Fruit fly (Drosophila melanogaster): ENCODE data around the gene repo.
A peak's percentile ranks its signal among the peaks of the same experiment; 100 is the strongest.

repo gene

dm6 chr3R:18223434-18223833, 12.6 kb upstream of the repo start, which contains the start of the genes mTerf5 and Non3 (continued):
- no peak for TF ChIP-seq CG15073 (GFP tag; optimal IDR thresholded peaks at IDR 0.05)
- TF ChIP-seq CG11456 (GFP tag; IDR thresholded peaks at IDR 0.05) = peak; percentile 38; the same call in 1 of the 3 replicates
- peak; percentile 73 for TF ChIP-seq gcm (GFP tag; optimal IDR thresholded peaks at IDR 0.05)
- TF ChIP-seq h (optimal IDR thresholded peaks at IDR 0.05) = no peak
- peak; percentile 83 for TF ChIP-seq CG13775 (GFP tag; optimal IDR thresholded peaks at IDR 0.05)
- TF ChIP-seq lilli (GFP tag; optimal IDR thresholded peaks at IDR 0.05) = peak; percentile 61
- peak; percentile 37; the same call in 1 of the 2 replicates for TF ChIP-seq lmd (GFP tag; IDR thresholded peaks at IDR 0.05)
- no peak for TF ChIP-seq hth (optimal IDR thresholded peaks at IDR 0.05)
- no peak for TF ChIP-seq tx (GFP tag; optimal IDR thresholded peaks at IDR 0.05)
- no peak for TF ChIP-seq kni (GFP tag; optimal IDR thresholded peaks at IDR 0.05)
- TF ChIP-seq CG14050 (GFP tag; IDR thresholded peaks at IDR 0.05) = no peak
- TF ChIP-seq CG3163 (GFP tag; optimal IDR thresholded peaks at IDR 0.05) = no peak
- TF ChIP-seq lab (GFP tag; optimal IDR thresholded peaks at IDR 0.05) = peak; percentile 64
- TF ChIP-seq dimm (GFP tag; IDR thresholded peaks at IDR 0.05) = no peak
- TF ChIP-seq tna (GFP tag; IDR thresholded peaks at IDR 0.05; ENCODE audit: partially characterized antibody) = peak; percentile 52; the same call in 1 of the 2 replicates
- TF ChIP-seq Nf-YA (GFP tag; IDR thresholded peaks at IDR 0.05) = no peak
- no peak for TF ChIP-seq rib (GFP tag; IDR thresholded peaks at IDR 0.05)
- TF ChIP-seq CG9817 (tag; optimal IDR thresholded peaks at IDR 0.05) = peak; percentile 68
- TF ChIP-seq lov (optimal IDR thresholded peaks at IDR 0.05) = no peak
- TF ChIP-seq lov (GFP tag; IDR thresholded peaks at IDR 0.05) = no peak
- TF ChIP-seq peb (GFP tag; IDR thresholded peaks at IDR 0.05) = peak; percentile 17; the same call in 1 of the 2 replicates
- TF ChIP-seq en (GFP tag; optimal IDR thresholded peaks at IDR 0.05) = no peak
- no peak for TF ChIP-seq CG2889 (GFP tag; IDR thresholded peaks at IDR 0.05)
- TF ChIP-seq CG7271 (tag; optimal IDR thresholded peaks at IDR 0.05) = peak; percentile 44
- TF ChIP-seq CG9876 (GFP tag; optimal IDR thresholded peaks at IDR 0.05) = no peak
- TF ChIP-seq Six4 (GFP tag; optimal IDR thresholded peaks at IDR 0.05) = peak; percentile 51
- TF ChIP-seq CG15269 (tag; optimal IDR thresholded peaks at IDR 0.05) = peak; percentile 63
- TF ChIP-seq ind (GFP tag; optimal IDR thresholded peaks at IDR 0.05) = peak; percentile 68
- TF ChIP-seq Tbp (GFP tag; optimal IDR thresholded peaks at IDR 0.05) = no peak
- TF ChIP-seq Gug (GFP tag; IDR thresholded peaks at IDR 0.05) = peak; percentile 56; the same call in 2 of the 4 replicates
- peak; percentile 85 for TF ChIP-seq Sry-δ (GFP tag; optimal IDR thresholded peaks at IDR 0.05)
- TF ChIP-seq Dad (GFP tag; optimal IDR thresholded peaks at IDR 0.05) = no peak
- TF ChIP-seq Ssrp (tag; optimal IDR thresholded peaks at IDR 0.05) = peak; percentile 33
- no peak for TF ChIP-seq CG5245 (GFP tag; optimal IDR thresholded peaks at IDR 0.05)
- peak; percentile 92 for TF ChIP-seq knrl (GFP tag; IDR thresholded peaks at IDR 0.05; ENCODE audit: partially characterized antibody)
- peak; percentile 62 for TF ChIP-seq CG10979 (tag; optimal IDR thresholded peaks at IDR 0.05)
- peak; percentile 63 for TF ChIP-seq CG7839 (tag; optimal IDR thresholded peaks at IDR 0.05)
- peak; percentile 61 for TF ChIP-seq CG32767 (GFP tag; IDR thresholded peaks at IDR 0.05)
- TF ChIP-seq danr (GFP tag; IDR thresholded peaks at IDR 0.05) = no peak
- TF ChIP-seq Meics (GFP tag; optimal IDR thresholded peaks at IDR 0.05) = peak; percentile 65
- TF ChIP-seq CG4360 (GFP tag; IDR thresholded peaks at IDR 0.05) = no peak
- TF ChIP-seq ab (GFP tag; optimal IDR thresholded peaks at IDR 0.05) = no peak
- TF ChIP-seq CG2202 (tag; optimal IDR thresholded peaks at IDR 0.05) = peak; percentile 31
- peak; percentile 88 for TF ChIP-seq dm (GFP tag; optimal IDR thresholded peaks at IDR 0.05)
- no peak for TF ChIP-seq slp2 (GFP tag; optimal IDR thresholded peaks at IDR 0.05)
- TF ChIP-seq HHEX (GFP tag; optimal IDR thresholded peaks at IDR 0.05) = peak; percentile 40
- TF ChIP-seq Drgx (GFP tag; IDR thresholded peaks at IDR 0.05) = 0 out of 2 replicates have a peak, but pooled peaks have one; percentile 24
- peak; percentile 95 for TF ChIP-seq trem (tag; optimal IDR thresholded peaks at IDR 0.05)
- no peak for TF ChIP-seq CG12104 (GFP tag; optimal IDR thresholded peaks at IDR 0.05)
- TF ChIP-seq jumu (GFP tag; optimal IDR thresholded peaks at IDR 0.05) = peak; percentile 23
- no peak for TF ChIP-seq CG1832 (GFP tag; optimal IDR thresholded peaks at IDR 0.05)
- TF ChIP-seq Trl (optimal IDR thresholded peaks at IDR 0.05) = no peak
- no peak for TF ChIP-seq Trl (GFP tag; optimal IDR thresholded peaks at IDR 0.05)
